Fruit fly (Drosophila melanogaster): ENCODE measurements around the gene Sry-beta.

The Sry-beta gene

DNA sequence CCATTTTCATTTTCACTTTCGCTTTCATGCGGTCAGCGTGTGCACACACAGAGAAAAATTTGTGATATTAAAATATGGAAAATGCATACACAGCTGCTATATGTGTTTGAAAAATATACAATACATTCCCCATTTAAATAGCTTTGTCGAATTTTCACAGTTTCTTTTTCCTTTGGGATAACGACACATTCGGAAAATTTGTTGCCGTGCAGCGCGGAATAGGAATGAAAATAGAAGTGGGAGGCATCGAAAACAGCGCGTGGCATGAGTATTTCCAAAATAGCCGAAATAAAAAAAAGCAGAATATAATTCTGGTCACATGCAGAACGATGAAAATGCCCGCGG is 53.2 kb downstream of the Sry-beta start (continued):
- TF ChIP-seq Rx (GFP tag; IDR thresholded peaks at IDR 0.05): peak; percentile 74
- peak; percentile 82 for TF ChIP-seq CG12219 (GFP tag; optimal IDR thresholded peaks at IDR 0.05)
- TF ChIP-seq Doc3 (GFP tag; IDR thresholded peaks at IDR 0.05; ENCODE audit: partially characterized antibody): no peak
- TF ChIP-seq CG8281 (tag; optimal IDR thresholded peaks at IDR 0.05): peak; percentile 41
- TF ChIP-seq TFAM (GFP tag; optimal IDR thresholded peaks at IDR 0.05): peak; percentile 9
- peak; percentile 88 for TF ChIP-seq HLH3B (GFP tag; IDR thresholded peaks at IDR 0.05)
- no peak for TF ChIP-seq bigmax (GFP tag; optimal IDR thresholded peaks at IDR 0.05)
- peak; percentile 82 for TF ChIP-seq oc (tag; optimal IDR thresholded peaks at IDR 0.05)
- TF ChIP-seq CG34224 (GFP tag; IDR thresholded peaks at IDR 0.05; ENCODE audit: partially characterized antibody): no peak
- TF ChIP-seq ftz-f1 (GFP tag; optimal IDR thresholded peaks at IDR 0.05): peak; percentile 37
- no peak for TF ChIP-seq mld (GFP tag; IDR thresholded peaks at IDR 0.05; ENCODE audit: partially characterized antibody)
- TF ChIP-seq Mad (GFP tag; optimal IDR thresholded peaks at IDR 0.05): peak; percentile 74
- no peak for TF ChIP-seq pan (optimal IDR thresholded peaks at IDR 0.05)
- peak in 1 of 2 experiments; percentile 86 for TF ChIP-seq pan (GFP tag; optimal IDR thresholded peaks at IDR 0.05 in 1 of 2, IDR thresholded peaks at IDR 0.05 in 1 of 2)
- peak; percentile 71 for TF ChIP-seq CG1233 (GFP tag; optimal IDR thresholded peaks at IDR 0.05)
- peak; percentile 65 for TF ChIP-seq CG13775 (GFP tag; optimal IDR thresholded peaks at IDR 0.05)
- peak; percentile 82 for TF ChIP-seq pum (GFP tag; optimal IDR thresholded peaks at IDR 0.05)
- peak; percentile 67; the same call in 2 of the 3 replicates for TF ChIP-seq B-H1 (GFP tag; IDR thresholded peaks at IDR 0.05)
- peak; percentile 2 for TF ChIP-seq CG30020 (tag; optimal IDR thresholded peaks at IDR 0.05)
- TF ChIP-seq CG7271 (tag; optimal IDR thresholded peaks at IDR 0.05): no peak
- peak; percentile 91 for TF ChIP-seq CG32532 (GFP tag; IDR thresholded peaks at IDR 0.05)
- TF ChIP-seq Stat92E (GFP tag; optimal IDR thresholded peaks at IDR 0.05): no peak
- TF ChIP-seq hth (optimal IDR thresholded peaks at IDR 0.05): no peak
- TF ChIP-seq CG17912 (GFP tag; optimal IDR thresholded peaks at IDR 0.05): peak; percentile 10
- TF ChIP-seq tll (GFP tag; optimal IDR thresholded peaks at IDR 0.05): no peak
- peak; percentile 81 for TF ChIP-seq CG8944 (GFP tag; optimal IDR thresholded peaks at IDR 0.05)
- peak; percentile 3 for TF ChIP-seq trh (GFP tag; optimal IDR thresholded peaks at IDR 0.05)
- TF ChIP-seq CkIIα-i1 (GFP tag; IDR thresholded peaks at IDR 0.05): 0 out of 2 replicates have a peak, but pooled peaks have one; percentile 40
- peak; percentile 90 for TF ChIP-seq Sox102F (GFP tag; optimal IDR thresholded peaks at IDR 0.05)
- peak; percentile 83 for TF ChIP-seq CG13424 (tag; optimal IDR thresholded peaks at IDR 0.05)
- no peak for TF ChIP-seq D (optimal IDR thresholded peaks at IDR 0.05)
- TF ChIP-seq D (GFP tag; optimal IDR thresholded peaks at IDR 0.05): peak; percentile 77
- peak; percentile 87 for TF ChIP-seq CG11247 (GFP tag; IDR thresholded peaks at IDR 0.05)
- peak; percentile 93 for TF ChIP-seq CG18599 (GFP tag; optimal IDR thresholded peaks at IDR 0.05)
- TF ChIP-seq Oli (tag; optimal IDR thresholded peaks at IDR 0.05): peak; percentile 81
- peak; percentile 69 for TF ChIP-seq Sox100B (GFP tag; optimal IDR thresholded peaks at IDR 0.05)
- peak; percentile 92 for TF ChIP-seq sisA (GFP tag; IDR thresholded peaks at IDR 0.05)
- peak; percentile 91 for TF ChIP-seq row (GFP tag; IDR thresholded peaks at IDR 0.05)
- peak; percentile 91 for TF ChIP-seq sob (GFP tag; IDR thresholded peaks at IDR 0.05)
- no peak for TF ChIP-seq CG3995 (GFP tag; optimal IDR thresholded peaks at IDR 0.05)
- TF ChIP-seq Ets65A (GFP tag): peak; percentile 97
- peak; percentile 60 for TF ChIP-seq salm (tag; optimal IDR thresholded peaks at IDR 0.05)
- TF ChIP-seq Deaf1 (tag; optimal IDR thresholded peaks at IDR 0.05): peak; percentile 49
- peak; percentile 36; the same call in 1 of the 2 replicates for TF ChIP-seq CG4360 (GFP tag; IDR thresholded peaks at IDR 0.05)
- TF ChIP-seq prd (optimal IDR thresholded peaks at IDR 0.05): no peak
- peak; percentile 91 for TF ChIP-seq prd (GFP tag; IDR thresholded peaks at IDR 0.05)
- peak; percentile 66 for TF ChIP-seq CG3163 (GFP tag; optimal IDR thresholded peaks at IDR 0.05)
- TF ChIP-seq Dad (GFP tag; optimal IDR thresholded peaks at IDR 0.05): peak; percentile 88
- peak; percentile 84 for TF ChIP-seq bcd (GFP tag; optimal IDR thresholded peaks at IDR 0.05)
- TF ChIP-seq D19B (GFP tag; optimal IDR thresholded peaks at IDR 0.05): peak; percentile 21
- TF ChIP-seq CG11504 (tag; optimal IDR thresholded peaks at IDR 0.05): peak; percentile 86
- TF ChIP-seq gro (GFP tag; optimal IDR thresholded peaks at IDR 0.05): peak; percentile 94

Measured in whole organism, embryonic.